Worm (Caenorhabditis elegans): ENCODE data around the gene tmem-138.
A peak's percentile ranks its signal among the peaks of the same experiment; 100 is the strongest.

The tmem-138 gene

ce11 chrII:8177095-8177494 is 20.0 kb downstream of the tmem-138 start, which contains the start of gene acr-14:
TSS of gene acr-14 (minus strand) at chrII:8177195.
- no peak for TF ChIP-seq zip-5 (tag; optimal IDR thresholded peaks at IDR 0.05)
- TF ChIP-seq unc-42 (tag; optimal IDR thresholded peaks at IDR 0.05): no peak
- TF ChIP-seq ceh-19 (GFP tag; optimal IDR thresholded peaks at IDR 0.05): no peak
- no peak for TF ChIP-seq tbx-2 (tag; optimal IDR thresholded peaks at IDR 0.05)
- TF ChIP-seq odd-2 (tag; optimal IDR thresholded peaks at IDR 0.05): no peak
- TF ChIP-seq ceh-14 (tag; optimal IDR thresholded peaks at IDR 0.05): no peak
- no peak for TF ChIP-seq hlh-30 (tag; optimal IDR thresholded peaks at IDR 0.05; ENCODE audit: insufficient read depth)
- TF ChIP-seq pag-3 (tag; optimal IDR thresholded peaks at IDR 0.05; ENCODE audit: borderline replicate concordance): no peak
- TF ChIP-seq madf-2 (tag; optimal IDR thresholded peaks at IDR 0.05): no peak
- TF ChIP-seq pax-1 (tag; optimal IDR thresholded peaks at IDR 0.05): no peak
- no peak for TF ChIP-seq K02D7.2 (tag; optimal IDR thresholded peaks at IDR 0.05)
- no peak for TF ChIP-seq elt-4 (tag; optimal IDR thresholded peaks at IDR 0.05)
- no peak for TF ChIP-seq unc-86 (tag; optimal IDR thresholded peaks at IDR 0.05)
- no peak for TF ChIP-seq nhr-232 (tag; optimal IDR thresholded peaks at IDR 0.05)
- no peak for TF ChIP-seq ceh-30 (tag; optimal IDR thresholded peaks at IDR 0.05)
- TF ChIP-seq hlh-15 (tag; optimal IDR thresholded peaks at IDR 0.05): no peak
- no peak for TF ChIP-seq rnt-1 (tag; optimal IDR thresholded peaks at IDR 0.05)

ce11 chrII:8178614-8179013 is 21.5 kb downstream of the tmem-138 start:
- TF ChIP-seq Y22D7AL.16 (tag; optimal IDR thresholded peaks at IDR 0.05): no peak
- TF ChIP-seq eyg-1 (tag; optimal IDR thresholded peaks at IDR 0.05): no peak
- TF ChIP-seq F13H6.1 (tag; optimal IDR thresholded peaks at IDR 0.05): no peak
- no peak for TF ChIP-seq lim-6 (tag; optimal IDR thresholded peaks at IDR 0.05)

- no peak for TF ChIP-seq ceh-48 (tag; optimal IDR thresholded peaks at IDR 0.05)
- TF ChIP-seq pat-9 (tag; optimal IDR thresholded peaks at IDR 0.05): no peak
- TF ChIP-seq pax-1 (tag; optimal IDR thresholded peaks at IDR 0.05): no peak
Measured at ce11 chrII:8180281-8180680, 23.2 kb downstream of the tmem-138 start, which contains the start of gene T05C12.4. TSS of gene T05C12.4 (minus strand) at chrII:8180381.

ce11 chrII:8181437-8181836 is 24.3 kb downstream of the tmem-138 start, which contains the start of gene dylt-3:
TSS of gene dylt-3 (plus strand) at chrII:8181737.
- no peak for TF ChIP-seq hlh-30 (tag; optimal IDR thresholded peaks at IDR 0.05; ENCODE audit: insufficient read depth)
- TF ChIP-seq dmd-4 (tag; optimal IDR thresholded peaks at IDR 0.05; ENCODE audit: borderline replicate concordance): no peak
- TF ChIP-seq ceh-9 (tag; optimal IDR thresholded peaks at IDR 0.05): no peak
- no peak for TF ChIP-seq hlh-15 (tag; optimal IDR thresholded peaks at IDR 0.05)
- TF ChIP-seq hlh-13 (GFP tag; optimal IDR thresholded peaks at IDR 0.05): no peak
- TF ChIP-seq ceh-22 (tag; optimal IDR thresholded peaks at IDR 0.05): no peak
- no peak for TF ChIP-seq hlh-6 (tag; optimal IDR thresholded peaks at IDR 0.05)
- no peak for TF ChIP-seq odd-2 (tag; optimal IDR thresholded peaks at IDR 0.05)
- no peak for TF ChIP-seq syd-9 (tag; optimal IDR thresholded peaks at IDR 0.05)
- TF ChIP-seq lin-11 (tag; optimal IDR thresholded peaks at IDR 0.05): no peak
- TF ChIP-seq pros-1 (tag; optimal IDR thresholded peaks at IDR 0.05): no peak
- no peak for TF ChIP-seq hlh-8 (tag; optimal IDR thresholded peaks at IDR 0.05)
- TF ChIP-seq nhr-11 (tag; optimal IDR thresholded peaks at IDR 0.05): no peak
- no peak for TF ChIP-seq sox-4 (tag; optimal IDR thresholded peaks at IDR 0.05)
- TF ChIP-seq fkh-6 (tag; optimal IDR thresholded peaks at IDR 0.05): no peak
- TF ChIP-seq madf-2 (tag; optimal IDR thresholded peaks at IDR 0.05): no peak
- TF ChIP-seq che-1 (tag; optimal IDR thresholded peaks at IDR 0.05): no peak
- TF ChIP-seq pax-1 (tag; optimal IDR thresholded peaks at IDR 0.05): no peak
- no peak for TF ChIP-seq nhr-232 (tag; optimal IDR thresholded peaks at IDR 0.05)

ce11 chrII:8185016-8185493 is 27.9 kb downstream of the tmem-138 start, which contains the start of the genes mig-5 and cct-1:
TSS of gene mig-5 (minus strand) at chrII:8185023.
TSS of gene cct-1 (plus strand) at chrII:8185443.
- TF ChIP-seq ceh-34 (tag; optimal IDR thresholded peaks at IDR 0.05) (peak; percentile 69), ceh-31 (tag; optimal IDR thresholded peaks at IDR 0.05) (peak; percentile 68), eyg-1 (tag; optimal IDR thresholded peaks at IDR 0.05) (no peak), ceh-22 (tag; optimal IDR thresholded peaks at IDR 0.05) (no peak), odd-2 (tag; optimal IDR thresholded peaks at IDR 0.05) (no peak), fax-1 (tag; optimal IDR thresholded peaks at IDR 0.05) (peak; percentile 31), Y22D7AL.16 (tag; optimal IDR thresholded peaks at IDR 0.05) (peak; percentile 28), syd-9 (tag; optimal IDR thresholded peaks at IDR 0.05) (no peak), ceh-45 (GFP tag; IDR thresholded peaks at IDR 0.05) (no peak), ref-2 (tag; optimal IDR thresholded peaks at IDR 0.05) (peak; percentile 70), K02D7.2 (tag; optimal IDR thresholded peaks at IDR 0.05) (no peak), zip-5 (tag; optimal IDR thresholded peaks at IDR 0.05) (no peak), ets-4 (tag; optimal IDR thresholded peaks at IDR 0.05) (peak; percentile 12), pag-3 (tag; optimal IDR thresholded peaks at IDR 0.05; ENCODE audit: borderline replicate concordance) (no peak), tbx-2 (tag; optimal IDR thresholded peaks at IDR 0.05) (peak; percentile 69), unc-3 (GFP tag; conservative IDR thresholded peaks at IDR 0.05) (no peak), unc-3 (tag; optimal IDR thresholded peaks at IDR 0.05) (no peak), lin-11 (tag; optimal IDR thresholded peaks at IDR 0.05) (no peak), npax-4 (tag; optimal IDR thresholded peaks at IDR 0.05) (no peak)
